Worm (Caenorhabditis elegans) whole organism, L2 larva: ENCODE measurements around the gene C05A2.4.
A peak's percentile ranks its signal among the peaks of the same experiment; 100 is the strongest.

ENCODE experiments used
- C34F6.9 ChIP-seq: fragments of 150-350 bp; optimal IDR thresholded peaks from 2 replicates; lab custom pipeline; 2014; ENCODE audit warnings: missing biosample characterization, missing genetic modification characterization
- R02D3.7 ChIP-seq: fragments of 150-350 bp; optimal IDR thresholded peaks from 2 replicates; lab custom pipeline; 2014; ENCODE audit warnings: missing biosample characterization, missing genetic modification characterization
- alr-1 ChIP-seq: fragments of 150-350 bp; optimal IDR thresholded peaks from 2 replicates; lab custom pipeline; 2014; ENCODE audit warnings: missing biosample characterization, missing genetic modification characterization
- aly-2 ChIP-seq: fragments of 150-350 bp; optimal IDR thresholded peaks from 2 replicates; lab custom pipeline; 2014; ENCODE audit warnings: missing biosample characterization, missing genetic modification characterization
- ama-1 ChIP-seq: fragments of 150-350 bp; optimal IDR thresholded peaks from 2 replicates; lab custom pipeline; 2018; ENCODE audit warnings: inconsistent platforms
- ceh-16 ChIP-seq: fragments of 150-350 bp; optimal IDR thresholded peaks from 2 replicates; lab custom pipeline; 2014; ENCODE audit warnings: missing biosample characterization, missing genetic modification characterization
- crh-2 ChIP-seq: sonication (generic microtip); optimal IDR thresholded peaks from 2 replicates; lab custom pipeline; 2017; ENCODE audit warnings: missing biosample characterization, missing genetic modification characterization
- dmd-4 ChIP-seq: sonication (generic microtip); optimal IDR thresholded peaks from 2 replicates; lab custom pipeline; 2017; ENCODE audit warnings: missing biosample characterization, missing genetic modification characterization
- egl-27 ChIP-seq: sonication (generic microtip); optimal IDR thresholded peaks from 3 replicates; lab custom pipeline; 2017; ENCODE audit warnings: missing biosample characterization, missing genetic modification reagents, missing genetic modification characterization
- elt-1 ChIP-seq: fragments of 150-350 bp; optimal IDR thresholded peaks from 2 replicates; lab custom pipeline; 2014; ENCODE audit warnings: missing biosample characterization, missing genetic modification characterization
- elt-3 ChIP-seq: sonication (generic microtip); optimal IDR thresholded peaks from 2 replicates; lab custom pipeline; 2017; ENCODE audit warnings: missing biosample characterization, missing genetic modification characterization
- fos-1 ChIP-seq: fragments of 150-350 bp; optimal IDR thresholded peaks from 2 replicates; lab custom pipeline; 2014; ENCODE audit warnings: missing biosample characterization, missing genetic modification characterization
- gmeb-1 ChIP-seq: fragments of 150-350 bp; optimal IDR thresholded peaks from 2 replicates; lab custom pipeline; 2014; ENCODE audit warnings: missing biosample characterization, missing genetic modification characterization
- nhr-10 ChIP-seq: sonication (generic microtip); optimal IDR thresholded peaks from 2 replicates; lab custom pipeline; 2017; ENCODE audit warnings: missing biosample characterization, missing genetic modification characterization
- nhr-11 ChIP-seq: fragments of 150-350 bp; optimal IDR thresholded peaks from 2 replicates; lab custom pipeline; 2014; ENCODE audit warnings: missing biosample characterization, missing genetic modification characterization
- nhr-129 ChIP-seq: fragments of 150-350 bp; optimal IDR thresholded peaks from 2 replicates; lab custom pipeline; 2014; ENCODE audit warnings: missing biosample characterization, missing genetic modification characterization
- nhr-21 ChIP-seq: fragments of 150-350 bp; optimal IDR thresholded peaks from 2 replicates; lab custom pipeline; 2014; ENCODE audit warnings: missing biosample characterization, missing genetic modification characterization
- nhr-237 ChIP-seq: fragments of 150-350 bp; optimal IDR thresholded peaks from 2 replicates; lab custom pipeline; 2014; ENCODE audit warnings: missing biosample characterization, missing genetic modification characterization
- nhr-25 ChIP-seq: fragments of 150-350 bp; sonication (generic microtip); optimal IDR thresholded peaks from 3 replicates; lab custom pipeline; 2014; ENCODE audit warnings: missing biosample characterization, missing genetic modification characterization
- nhr-77 ChIP-seq: fragments of 150-350 bp; optimal IDR thresholded peaks from 2 replicates; lab custom pipeline; 2014; ENCODE audit warnings: missing biosample characterization, missing genetic modification characterization
- peb-1 ChIP-seq: fragments of 150-350 bp; optimal IDR thresholded peaks from 2 replicates; lab custom pipeline; 2014; ENCODE audit warnings: missing biosample characterization, missing genetic modification characterization
- sem-4 ChIP-seq: fragments of 150-350 bp; optimal IDR thresholded peaks from 2 replicates; lab custom pipeline; 2014; ENCODE audit warnings: missing biosample characterization, missing genetic modification reagents, missing genetic modification characterization
- sma-3 ChIP-seq: sonication (generic microtip); optimal IDR thresholded peaks from 2 replicates; lab custom pipeline; 2016; ENCODE audit warnings: missing genetic modification reagents, missing genetic modification characterization, missing compliant biosample characterization
- sma-9 ChIP-seq, 2 experiments: fragments of 150-350 bp in 1 of 2; sonication (generic microtip) in 1 of 2; optimal IDR thresholded peaks; 2 replicates each; lab custom pipeline; 2014 to 2016; ENCODE audit warnings: missing genetic modification characterization in 2 of 2, mild to moderate bottlenecking in 1 of 2, missing biosample characterization in 1 of 2, missing compliant biosample characterization in 1 of 2, missing genetic modification reagents in 1 of 2, moderate library complexity in 1 of 2
- unc-55 ChIP-seq: fragments of 150-350 bp; sonication (generic microtip); optimal IDR thresholded peaks from 3 replicates; lab custom pipeline; 2014; ENCODE audit warnings: missing biosample characterization, missing genetic modification reagents, missing genetic modification characterization
- unc-62 ChIP-seq: fragments of 150-350 bp; optimal IDR thresholded peaks from 2 replicates; lab custom pipeline; 2014; ENCODE audit warnings: missing biosample characterization, missing genetic modification reagents, missing genetic modification characterization
- zag-1 ChIP-seq: fragments of 150-350 bp; optimal IDR thresholded peaks from 2 replicates; lab custom pipeline; 2014; ENCODE audit warnings: missing biosample characterization, missing genetic modification characterization
- ztf-4 ChIP-seq: fragments of 150-350 bp; optimal IDR thresholded peaks from 2 replicates; lab custom pipeline; 2014; ENCODE audit warnings: missing biosample characterization, missing genetic modification characterization

The C05A2.4 gene

DNA sequence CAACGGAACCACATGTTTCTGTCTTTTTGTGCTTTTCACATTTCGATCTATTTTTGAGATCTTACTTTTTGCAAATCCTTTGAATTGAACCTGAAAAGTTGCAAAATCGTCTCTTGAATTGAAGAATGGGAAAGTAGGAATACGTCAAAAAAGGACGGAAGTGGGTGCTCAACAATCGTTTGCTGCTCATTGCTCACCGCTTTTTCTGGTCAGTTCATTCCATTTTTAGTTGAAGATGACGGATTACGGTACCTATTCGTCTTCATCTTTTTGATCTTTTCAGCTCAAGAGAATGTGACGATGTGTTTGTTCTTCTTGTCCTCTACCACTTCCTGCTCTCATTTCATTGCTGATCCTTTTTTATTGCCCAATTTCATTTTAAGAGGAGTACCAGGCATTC, at the start of gene C05A2.4:
Gene C05A2.4 (plus strand): TSS at position 301 of the 400 bp plus-strand sequence.
- TF ChIP-seq egl-27 (tag; lab: Kevin White, UChicago) (no peak), gmeb-1 (tag; lab: Kevin White, UChicago) (no peak), nhr-25 (tag; lab: Kevin White, UChicago) (no peak), sem-4 (tag; lab: Kevin White, UChicago) (no peak), elt-1 (tag; lab: Kevin White, UChicago) (no peak), dmd-4 (tag; lab: Kevin White, UChicago) (no peak), nhr-21 (tag; lab: Kevin White, UChicago) (no peak), nhr-77 (no peak), R02D3.7 (tag; lab: Kevin White, UChicago) (no peak), sma-9 (GFP tag; optimal IDR thresholded peaks at IDR 0.05; lab: Kevin White, UChicago) (no peak), sma-9 (tag; optimal IDR thresholded peaks at IDR 0.05; lab: Kevin White, UChicago) (no peak), elt-3 (tag; lab: Kevin White, UChicago) (no peak), ceh-16 (no peak), zag-1 (tag; lab: Kevin White, UChicago) (no peak), nhr-10 (no peak), peb-1 (tag; lab: Kevin White, UChicago) (no peak), ama-1 (lab: Kevin White, UChicago) (no peak), ztf-4 (tag; lab: Kevin White, UChicago) (no peak), fos-1 (no peak), alr-1 (tag; lab: Kevin White, UChicago) (no peak), nhr-11 (tag; lab: Kevin White, UChicago) (no peak)

DNA sequence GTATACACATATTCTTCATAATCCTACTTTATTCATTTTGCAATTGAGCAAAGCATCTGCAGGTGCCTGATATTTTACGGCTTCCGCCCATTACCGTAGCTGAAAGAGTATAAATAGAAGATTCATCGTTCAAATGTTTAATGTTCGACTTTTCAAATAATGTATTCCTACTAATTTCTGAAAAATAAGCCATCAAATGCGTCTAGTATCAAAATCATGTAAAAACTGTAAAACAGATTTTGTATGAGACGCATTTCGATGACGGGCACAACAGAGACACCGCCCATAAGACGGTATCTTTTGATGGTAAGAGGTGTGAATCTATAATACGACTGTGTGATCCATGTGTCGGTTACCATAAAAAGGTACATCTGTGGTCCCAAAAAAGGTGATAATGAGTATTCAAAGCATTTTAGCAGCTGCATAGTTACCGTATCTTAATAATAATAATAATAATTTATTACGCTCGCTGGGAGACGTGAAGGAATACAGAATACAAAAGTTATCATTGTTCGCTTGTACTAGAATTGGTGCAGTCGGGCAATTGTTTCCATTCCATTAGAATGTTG, 48.2 kb upstream of the C05A2.4 start, which contains the start of the genes C32C4.3 and C32C4.16:
Gene C32C4.3 (minus strand): TSS at position 101 of the 569 bp plus-strand sequence.
Gene C32C4.16 (plus strand): TSS at position 519 of the 569 bp plus-strand sequence.
- TF ChIP-seq unc-55 (GFP tag; lab: Kevin White, UChicago) (no peak), unc-62 (GFP tag; lab: Kevin White, UChicago) (no peak), crh-2 (tag; lab: Kevin White, UChicago) (no peak), ceh-16 (no peak), R02D3.7 (tag; lab: Kevin White, UChicago) (no peak), sma-3 (GFP tag; lab: Kevin White, UChicago) (no peak), gmeb-1 (tag; lab: Kevin White, UChicago) (no peak), nhr-129 (tag; lab: Kevin White, UChicago) (no peak), sma-9 (GFP tag; optimal IDR thresholded peaks at IDR 0.05; lab: Kevin White, UChicago) (no peak), sma-9 (tag; optimal IDR thresholded peaks at IDR 0.05; lab: Kevin White, UChicago) (no peak)

DNA sequence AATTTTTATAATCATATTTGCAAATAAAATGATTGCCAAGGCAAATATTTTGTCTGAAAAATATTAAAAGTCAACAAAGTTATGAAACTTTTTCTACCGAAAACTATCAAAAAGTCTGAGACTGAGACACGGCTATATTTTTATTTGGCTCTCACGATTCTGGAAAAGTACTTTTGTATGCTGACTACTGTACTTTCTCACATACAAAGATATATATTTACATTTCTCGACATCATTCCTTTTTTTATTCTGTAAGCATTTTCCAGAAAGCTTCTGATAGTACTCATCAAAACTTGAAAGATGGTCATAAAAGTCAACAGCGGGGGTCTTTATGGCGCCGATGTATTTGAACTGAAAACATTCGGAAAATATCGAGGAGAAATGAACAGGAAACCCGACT, 47.1 kb upstream of the C05A2.4 start, which contains the start of gene aqp-6:
Gene aqp-6 (plus strand): TSS at position 301 of the 400 bp plus-strand sequence.
- TF ChIP-seq crh-2 (tag; lab: Kevin White, UChicago) (no peak), fos-1 (no peak), nhr-237 (no peak), ceh-16 (no peak), zag-1 (tag; lab: Kevin White, UChicago) (no peak), elt-3 (tag; lab: Kevin White, UChicago) (no peak), sem-4 (tag; lab: Kevin White, UChicago) (no peak), nhr-77 (no peak), C34F6.9 (tag; lab: Kevin White, UChicago) (no peak)

DNA sequence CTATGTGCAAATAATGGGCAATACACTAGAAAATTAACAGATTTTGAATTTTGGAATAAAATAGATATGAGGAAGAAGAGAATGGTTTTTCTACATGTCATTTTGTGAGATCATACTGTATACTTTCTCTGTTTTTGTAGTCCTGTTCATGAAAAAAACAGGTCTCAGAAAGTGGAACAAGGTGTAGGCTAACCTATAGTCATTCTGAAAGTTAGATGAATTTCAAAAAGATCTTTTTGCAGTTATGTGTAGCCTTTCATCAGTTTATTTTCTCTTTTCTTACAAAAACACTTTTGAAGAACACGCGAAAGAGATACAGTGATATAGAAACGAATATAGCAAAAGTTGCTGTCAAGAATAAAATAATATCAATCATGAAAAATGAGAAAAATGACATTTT, 41.1 kb upstream of the C05A2.4 start, which contains the start of gene ugt-35:
Gene ugt-35 (minus strand): TSS at position 101 of the 400 bp plus-strand sequence.
- no peak for TF ChIP-seq peb-1 (tag; lab: Kevin White, UChicago)

DNA sequence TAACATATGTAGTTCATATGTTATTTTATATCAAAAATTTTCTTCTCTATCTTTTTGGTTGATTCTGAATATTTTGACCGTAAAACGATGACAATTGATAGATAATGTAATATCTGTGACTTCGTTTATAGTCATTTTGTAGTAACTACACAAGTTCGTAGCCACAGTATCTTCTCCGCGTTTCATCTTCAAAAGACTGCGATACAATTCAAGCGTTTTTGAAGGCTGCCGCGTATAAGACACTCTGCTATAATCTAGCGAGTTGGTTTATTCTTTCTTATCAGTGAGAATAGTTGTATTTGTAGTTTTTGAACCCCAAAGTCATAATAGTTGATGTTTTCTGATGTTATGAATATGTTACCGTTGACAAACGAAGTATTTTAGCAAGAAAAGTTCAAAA, 38.3 kb upstream of the C05A2.4 start, which contains the start of gene ugt-34:
Gene ugt-34 (minus strand): TSS at position 21 of the 400 bp plus-strand sequence.
- TF ChIP-seq crh-2 (tag; lab: Kevin White, UChicago) (peak; percentile 22), aly-2 (tag; lab: Kevin White, UChicago) (no peak), sma-9 (GFP tag; optimal IDR thresholded peaks at IDR 0.05; lab: Kevin White, UChicago) (no peak), sma-9 (tag; optimal IDR thresholded peaks at IDR 0.05; lab: Kevin White, UChicago) (no peak)

DNA sequence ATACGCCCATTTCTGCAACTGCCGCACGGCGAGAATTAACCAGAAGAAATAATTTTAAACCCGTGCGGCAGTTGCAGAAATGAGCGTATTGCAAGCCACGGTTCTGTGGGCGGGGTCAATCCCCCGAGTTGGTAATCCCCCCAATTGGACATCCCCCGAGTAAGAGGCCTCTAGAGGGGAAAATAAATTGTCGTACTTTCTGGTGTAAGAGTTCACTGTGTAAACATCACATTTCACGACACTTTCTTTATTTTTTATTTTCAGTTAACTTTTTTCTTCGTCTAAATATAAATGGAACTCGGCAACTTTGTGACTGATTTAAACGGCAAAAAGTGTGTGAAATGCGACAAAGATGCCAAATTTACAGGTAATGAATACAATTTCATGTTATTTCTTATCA, 37.3 kb upstream of the C05A2.4 start, which contains the start of gene tut-2:
Gene tut-2 (plus strand): TSS at position 277 of the 400 bp plus-strand sequence.
- TF ChIP-seq unc-55 (GFP tag; lab: Kevin White, UChicago) (peak; percentile 17), dmd-4 (tag; lab: Kevin White, UChicago) (no peak)
